Fruit fly (Drosophila melanogaster) whole organism, pupa: ENCODE results near the gene CG14720.

ENCODE experiments used
- EcR ChIP-seq: fragments of 200-800 bp; sonication (Bioruptor generic); optimal IDR thresholded peaks from 3 replicates; lab custom pipeline; 2019; ENCODE audit warnings: missing biosample characterization, missing genetic modification characterization, mild to moderate bottlenecking, moderate library complexity, missing genetic modification reagents
- rn ChIP-seq: fragments of 200-800 bp; sonication (Bioruptor generic); IDR thresholded peaks from 2 replicates; pipeline ENCODE4 v1.3.6; 2022; ENCODE audit warnings: missing biosample characterization, missing genetic modification characterization

DNA sequence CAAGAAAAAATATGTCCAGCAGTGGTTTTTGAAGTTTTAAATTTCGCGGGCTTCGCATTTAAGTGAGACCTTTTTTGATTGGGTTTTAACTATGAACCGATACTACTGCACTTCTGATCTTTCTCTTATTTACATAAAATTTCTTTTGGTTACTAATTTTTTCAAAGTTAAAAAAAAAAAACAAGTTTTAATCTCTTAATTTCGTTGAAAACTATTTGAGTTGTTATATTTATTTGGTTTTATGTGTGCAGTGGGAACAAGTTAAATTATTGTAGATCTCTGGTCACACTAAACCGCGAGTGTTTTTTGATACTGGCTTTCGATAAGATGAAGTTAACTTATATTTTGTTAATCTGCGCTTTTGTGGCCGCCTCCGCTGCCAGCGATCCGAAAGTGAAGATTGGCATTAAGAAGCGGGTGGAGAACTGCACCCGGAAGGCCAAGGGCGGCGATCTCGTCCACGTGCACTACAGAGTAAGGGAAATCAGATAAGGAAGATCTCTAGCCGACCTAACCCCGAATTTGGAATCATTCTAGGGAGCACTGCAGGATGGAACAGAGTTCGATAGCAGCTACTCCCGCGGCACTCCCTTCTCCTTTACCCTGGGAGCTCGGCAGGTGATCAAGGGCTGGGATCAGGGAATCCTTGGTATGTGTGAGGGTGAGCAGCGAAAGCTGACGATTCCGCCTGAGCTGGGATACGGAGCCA, 37.4 kb upstream of the CG14720 start, which contains the start of gene CG14715:
- TF ChIP-seq EcR (GFP tag; lab: Kevin White, UChicago) (no peak), rn (no peak)
